Worm (Caenorhabditis elegans) whole organism, L1 larva: ENCODE results near the gene dct-17.

Experiments used
- C04F5.9 ChIP-seq: sonication (generic microtip); optimal IDR thresholded peaks from 2 replicates; lab custom pipeline; 2016; ENCODE audit warnings: missing genetic modification characterization, missing compliant biosample characterization
- C16A3.4 ChIP-seq: fragments of 150-350 bp; optimal IDR thresholded peaks from 2 replicates; lab custom pipeline; 2014; ENCODE audit warnings: missing biosample characterization, missing genetic modification characterization
- C34B4.2 ChIP-seq: sonication (generic microtip); optimal IDR thresholded peaks from 2 replicates; lab custom pipeline; 2017; ENCODE audit warnings: mild to moderate bottlenecking, missing genetic modification characterization, missing compliant biosample characterization
- aha-1 ChIP-seq: fragments of 150-350 bp; optimal IDR thresholded peaks from 2 replicates; lab custom pipeline; 2014; ENCODE audit warnings: missing biosample characterization, missing genetic modification characterization
- alr-1 ChIP-seq: fragments of 200-800 bp; sonication (Bioruptor generic); optimal IDR thresholded peaks from 2 replicates; lab custom pipeline; 2018; ENCODE audit warnings: borderline replicate concordance, mild to moderate bottlenecking, missing genetic modification characterization, missing compliant biosample characterization
- ceh-63 ChIP-seq: fragments of 200-800 bp; sonication (Bioruptor generic); optimal IDR thresholded peaks from 2 replicates; lab custom pipeline; 2018; ENCODE audit warnings: mild to moderate bottlenecking, missing genetic modification characterization, missing compliant biosample characterization
- ceh-82 ChIP-seq, 3 experiments: fragments of 150-350 bp in 1 of 3; sonication (generic microtip) in 2 of 3; optimal IDR thresholded peaks; 2 replicates each; lab custom pipeline; 2014 to 2017; ENCODE audit warnings: missing biosample characterization in 3 of 3, missing genetic modification characterization in 3 of 3
- ceh-88 ChIP-seq: fragments of 200-800 bp; sonication (Bioruptor generic); IDR thresholded peaks from 2 replicates; pipeline ENCODE4 v1.3.6; 2022; ENCODE audit warnings: missing genetic modification characterization, missing compliant biosample characterization
- ceh-90 ChIP-seq: sonication (generic microtip); optimal IDR thresholded peaks from 2 replicates; lab custom pipeline; 2016; ENCODE audit warnings: missing genetic modification characterization, missing compliant biosample characterization
- ces-1 ChIP-seq: fragments of 150-350 bp; optimal IDR thresholded peaks from 2 replicates; lab custom pipeline; 2014; ENCODE audit warnings: missing biosample characterization, missing genetic modification reagents, missing genetic modification characterization
- efl-1 ChIP-seq, 4 experiments: fragments of 150-350 bp; optimal IDR thresholded peaks in 3 of 4; peaks in 1 of 4; 1 replicate in 1 of 4; 2 replicates in 3 of 4; lab custom pipeline; 2014; ENCODE audit warnings: missing biosample characterization in 2 of 4, missing genetic modification characterization in 2 of 4, missing genetic modification reagents in 2 of 4
- efl-3 ChIP-seq: fragments of 200-800 bp; sonication (Bioruptor generic); optimal IDR thresholded peaks from 2 replicates; lab custom pipeline; 2018; ENCODE audit warnings: mild to moderate bottlenecking, missing genetic modification characterization, missing compliant biosample characterization
- egl-27 ChIP-seq, 2 experiments: fragments of 150-350 bp in 1 of 2; sonication (generic microtip); optimal IDR thresholded peaks; 3 replicates each; lab custom pipeline; 2017 to 2018; ENCODE audit warnings: missing biosample characterization in 2 of 2, missing genetic modification characterization in 2 of 2, missing genetic modification reagents in 2 of 2
- elt-2 ChIP-seq: sonication (generic microtip); optimal IDR thresholded peaks from 2 replicates; lab custom pipeline; 2016; ENCODE audit warnings: missing genetic modification characterization, mild to moderate bottlenecking, inconsistent platforms, missing compliant biosample characterization, missing genetic modification reagents
- elt-3 ChIP-seq, 6 experiments: fragments of 150-350 bp in 1 of 6; sonication (generic microtip); optimal IDR thresholded peaks; 2 replicates each; lab custom pipeline; 2017 to 2018; ENCODE audit warnings: missing biosample characterization in 6 of 6, missing genetic modification characterization in 6 of 6, inconsistent platforms in 1 of 6
- fkh-10 ChIP-seq: sonication (generic microtip); optimal IDR thresholded peaks from 2 replicates; lab custom pipeline; 2017; ENCODE audit warnings: missing biosample characterization, missing genetic modification reagents, missing genetic modification characterization
- fkh-4 ChIP-seq: sonication (generic microtip); optimal IDR thresholded peaks from 2 replicates; lab custom pipeline; 2016; ENCODE audit warnings: missing compliant biosample characterization, missing genetic modification characterization, borderline replicate concordance
- fos-1 ChIP-seq: fragments of 150-350 bp; optimal IDR thresholded peaks from 2 replicates; lab custom pipeline; 2014; ENCODE audit warnings: missing biosample characterization, missing genetic modification characterization
- grh-1 ChIP-seq: fragments of 200-800 bp; sonication (Bioruptor generic); IDR thresholded peaks from 2 replicates; pipeline ENCODE4 v1.3.6; 2022; ENCODE audit warnings: missing genetic modification reagents, missing genetic modification characterization, missing compliant biosample characterization
- hlh-17 ChIP-seq: fragments of 200-800 bp; sonication (Bioruptor generic); optimal IDR thresholded peaks from 2 replicates; lab custom pipeline; 2018; ENCODE audit warnings: missing genetic modification characterization, mild to moderate bottlenecking, missing compliant biosample characterization, moderate library complexity, borderline replicate concordance
- hlh-4 ChIP-seq: sonication (generic microtip); optimal IDR thresholded peaks from 2 replicates; lab custom pipeline; 2016; ENCODE audit warnings: mild to moderate bottlenecking, missing genetic modification characterization, missing compliant biosample characterization
- lin-14 ChIP-seq: fragments of 200-800 bp; sonication (Bioruptor generic); optimal IDR thresholded peaks from 2 replicates; lab custom pipeline; 2018; ENCODE audit warnings: mild to moderate bottlenecking, missing genetic modification characterization, moderate library complexity, missing compliant biosample characterization
- lin-15B ChIP-seq: fragments of 150-350 bp; sonication (generic microtip); optimal IDR thresholded peaks from 3 replicates; lab custom pipeline; 2014; ENCODE audit warnings: missing biosample characterization, missing genetic modification characterization
- lsy-2 ChIP-seq, 2 experiments: fragments of 150-350 bp; optimal IDR thresholded peaks; 2 replicates each; lab custom pipeline; 2014; ENCODE audit warnings: missing biosample characterization in 2 of 2, missing genetic modification characterization in 2 of 2
- mab-9 ChIP-seq: fragments of 200-800 bp; sonication (Bioruptor generic); IDR thresholded peaks from 2 replicates; pipeline ENCODE4 v1.3.6; 2022; ENCODE audit warnings: missing genetic modification reagents, missing genetic modification characterization, missing compliant biosample characterization
- nhr-19 ChIP-seq: fragments of 200-800 bp; sonication (Bioruptor generic); conservative IDR thresholded peaks from 2 replicates; pipeline ENCODE4 v1.3.6; 2022; ENCODE audit warnings: missing genetic modification characterization, missing compliant biosample characterization
- nhr-20 ChIP-seq: sonication (generic microtip); optimal IDR thresholded peaks from 2 replicates; lab custom pipeline; 2016; ENCODE audit warnings: mild to moderate bottlenecking, missing genetic modification characterization, missing compliant biosample characterization
- nhr-237 ChIP-seq: fragments of 150-350 bp; optimal IDR thresholded peaks from 2 replicates; lab custom pipeline; 2014; ENCODE audit warnings: missing biosample characterization, missing genetic modification characterization
- nhr-28 ChIP-seq: fragments of 150-350 bp; optimal IDR thresholded peaks from 2 replicates; lab custom pipeline; 2014; ENCODE audit warnings: missing biosample characterization, missing genetic modification characterization
- nhr-71 ChIP-seq: sonication (generic microtip); optimal IDR thresholded peaks from 2 replicates; lab custom pipeline; 2016; ENCODE audit warnings: mild to moderate bottlenecking, missing genetic modification characterization, moderate library complexity, missing compliant biosample characterization
- nhr-76 ChIP-seq: sonication (generic microtip); optimal IDR thresholded peaks from 2 replicates; lab custom pipeline; 2017; ENCODE audit warnings: missing biosample characterization, missing genetic modification characterization
- nhr-77 ChIP-seq: fragments of 150-350 bp; optimal IDR thresholded peaks from 2 replicates; lab custom pipeline; 2014; ENCODE audit warnings: missing biosample characterization, missing genetic modification characterization
- nhr-85 ChIP-seq: sonication (generic microtip); peaks from one replicate; lab custom pipeline; 2016; ENCODE audit warnings: missing genetic modification characterization, inconsistent platforms, missing compliant biosample characterization
- nhr-90 ChIP-seq: sonication (generic microtip); optimal IDR thresholded peaks from 2 replicates; lab custom pipeline; 2016; ENCODE audit warnings: mild to moderate bottlenecking, missing genetic modification characterization, missing compliant biosample characterization; ENCODE audit not compliant: poor library complexity
- pag-3 ChIP-seq: sonication (generic microtip); optimal IDR thresholded peaks from 2 replicates; lab custom pipeline; 2017; ENCODE audit warnings: missing genetic modification characterization, mild to moderate bottlenecking, missing compliant biosample characterization, antibody characterized with exemption, borderline replicate concordance; ENCODE audit not compliant: insufficient read depth
- snpc-4 ChIP-seq: fragments of 150-350 bp; optimal IDR thresholded peaks from 2 replicates; lab custom pipeline; 2014; ENCODE audit warnings: missing biosample characterization, missing genetic modification characterization
- sox-4 ChIP-seq: sonication (generic microtip); optimal IDR thresholded peaks from 2 replicates; lab custom pipeline; 2016; ENCODE audit warnings: missing genetic modification characterization, missing compliant biosample characterization
- sup-37 ChIP-seq: fragments of 200-800 bp; sonication (Bioruptor generic); optimal IDR thresholded peaks from 2 replicates; lab custom pipeline; 2018; ENCODE audit warnings: mild to moderate bottlenecking, missing genetic modification characterization, missing compliant biosample characterization
- swsn-7 ChIP-seq: sonication (generic microtip); optimal IDR thresholded peaks from 2 replicates; lab custom pipeline; 2016; ENCODE audit warnings: missing genetic modification characterization, missing compliant biosample characterization
- unc-98 ChIP-seq: fragments of 200-800 bp; sonication (Bioruptor generic); IDR thresholded peaks from 2 replicates; pipeline ENCODE4 v1.3.6; 2022; ENCODE audit warnings: missing genetic modification characterization, missing compliant biosample characterization
- vab-15 ChIP-seq: sonication (generic microtip); optimal IDR thresholded peaks from 2 replicates; lab custom pipeline; 2017; ENCODE audit warnings: missing genotype, mild to moderate bottlenecking, missing genetic modification characterization, missing compliant biosample characterization
- zag-1 ChIP-seq: fragments of 150-350 bp; optimal IDR thresholded peaks from 2 replicates; lab custom pipeline; 2014; ENCODE audit warnings: missing biosample characterization, missing genetic modification characterization
- ztf-11 ChIP-seq, 2 experiments: sonication (generic microtip); optimal IDR thresholded peaks; 2 replicates each; lab custom pipeline; 2016 to 2017; ENCODE audit warnings: missing genetic modification characterization in 2 of 2, missing biosample characterization in 1 of 2, missing compliant biosample characterization in 1 of 2

The dct-17 gene

DNA sequence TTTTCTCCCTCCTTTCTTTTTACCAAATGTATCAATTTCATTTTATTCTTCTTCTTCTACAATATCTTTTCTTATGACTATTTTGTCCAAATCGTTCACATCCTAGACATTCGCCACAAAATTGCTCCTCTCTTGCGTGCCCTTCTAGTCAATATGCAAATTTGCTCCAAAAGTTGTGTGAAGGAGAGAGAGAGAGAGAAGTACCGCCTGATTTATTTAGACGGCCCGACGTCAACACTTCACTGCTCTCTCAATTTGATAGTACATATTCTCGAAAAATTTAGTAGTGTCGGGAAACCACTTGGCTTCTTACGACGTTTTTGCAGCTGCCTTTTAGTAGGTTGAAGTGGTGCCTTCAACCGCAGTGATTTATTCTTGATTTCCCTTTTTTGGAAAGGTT is 44.1 kb downstream of the dct-17 start:
- TF ChIP-seq fkh-4 (tag; lab: Kevin White, UChicago) (no peak), lin-14 (GFP tag; lab: Kevin White, UChicago) (peak; percentile 51)

DNA sequence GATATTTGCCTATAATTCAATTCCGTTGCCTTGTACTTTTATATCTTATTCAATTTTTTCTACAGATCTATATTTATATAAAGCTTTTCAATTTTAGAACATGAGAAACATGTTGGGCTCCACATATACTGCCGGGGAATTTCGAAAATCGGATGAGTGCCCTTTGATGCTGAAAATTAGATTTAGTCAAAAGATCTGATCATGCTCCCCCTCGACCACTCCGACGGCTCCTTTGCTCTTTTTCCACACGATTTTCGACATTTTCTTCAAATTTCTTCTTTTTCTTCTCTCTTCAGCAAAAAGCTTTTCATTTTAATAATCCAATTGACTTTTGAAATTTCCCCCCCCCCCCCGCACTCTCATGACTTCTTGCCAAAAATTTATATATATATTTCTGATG is 49.1 kb downstream of the dct-17 start:
- TF ChIP-seq ztf-11 (tag; optimal IDR thresholded peaks at IDR 0.05; lab: Kevin White, UChicago) (no peak), nhr-71 (tag; lab: Kevin White, UChicago) (peak; percentile 2), ceh-88 (GFP tag; lab: Robert Waterston, UW) (no peak), lin-14 (GFP tag; lab: Kevin White, UChicago) (peak; percentile 47), aha-1 (tag; lab: Kevin White, UChicago) (no peak), mab-9 (GFP tag; lab: Robert Waterston, UW) (peak; percentile 12; the same call in 1 of the 2 replicates), efl-1 (optimal IDR thresholded peaks at IDR 0.05; lab: Kevin White, UChicago) (no peak), efl-1 (GFP tag; optimal IDR thresholded peaks at IDR 0.05 in 1 of 2; lab: Kevin White, UChicago) (peak in 1 of 2 experiments; percentile 78), fkh-10 (GFP tag; lab: Kevin White, UChicago) (peak; percentile 82), elt-2 (tag; lab: Kevin White, UChicago) (no peak)

DNA sequence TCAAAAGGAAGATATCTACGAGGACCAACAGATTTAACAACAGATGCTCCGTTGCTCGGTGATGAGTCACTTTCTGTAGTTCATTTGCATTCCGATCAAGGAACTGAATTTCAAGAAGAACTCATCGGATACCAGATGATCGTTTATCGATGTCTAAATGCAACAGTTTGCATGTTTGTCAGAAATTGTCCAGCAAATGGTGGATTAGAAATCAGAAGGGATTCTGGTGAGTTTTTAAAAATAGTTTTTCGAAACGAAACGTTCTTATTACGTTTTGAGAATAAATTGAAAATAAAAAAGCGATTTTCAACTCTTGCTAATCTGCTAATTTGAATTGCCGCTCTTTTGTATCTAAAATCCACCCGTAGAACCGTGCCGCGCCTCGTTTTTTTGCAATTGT is 50.7 kb downstream of the dct-17 start:
- TF ChIP-seq C16A3.4 (tag; lab: Kevin White, UChicago) (no peak), fos-1 (no peak), C34B4.2 (tag; lab: Kevin White, UChicago) (no peak), elt-2 (tag; lab: Kevin White, UChicago) (no peak), sox-4 (tag; lab: Kevin White, UChicago) (no peak), nhr-20 (no peak)

ce11 chrV:13678542-13678941 is 52.0 kb downstream of the dct-17 start, which contains the start of the genes tag-65 and ccz-1:
tag-65 (minus strand) TSS chrV:13678587.
ccz-1 (plus strand) TSS chrV:13678875.
- peak; percentile 41 for TF ChIP-seq nhr-237 (tag; lab: Kevin White, UChicago)
- TF ChIP-seq ceh-90 (tag; lab: Kevin White, UChicago): no peak
- no peak for TF ChIP-seq pag-3
- TF ChIP-seq elt-2 (tag; lab: Kevin White, UChicago): peak; percentile 62
- TF ChIP-seq elt-3 (tag; optimal IDR thresholded peaks at IDR 0.05; lab: Kevin White, UChicago): peak in 2 of 6 experiments; percentile 80 to 81
- TF ChIP-seq hlh-17: no peak
- TF ChIP-seq fos-1: peak; percentile 85
- TF ChIP-seq alr-1: no peak
- TF ChIP-seq grh-1 (GFP tag; lab: Robert Waterston, UW): peak; percentile 88
- peak; percentile 93 for TF ChIP-seq lin-14 (GFP tag; lab: Kevin White, UChicago)
- no peak for TF ChIP-seq unc-98
- TF ChIP-seq vab-15 (tag; lab: Kevin White, UChicago): no peak
- peak; percentile 32 for TF ChIP-seq C04F5.9 (tag; lab: Kevin White, UChicago)
- TF ChIP-seq fkh-10 (GFP tag; lab: Kevin White, UChicago): peak; percentile 21
- TF ChIP-seq hlh-4 (tag; lab: Kevin White, UChicago): no peak
- TF ChIP-seq nhr-76 (tag; lab: Kevin White, UChicago): no peak
- TF ChIP-seq egl-27 (tag; optimal IDR thresholded peaks at IDR 0.05; lab: Kevin White, UChicago): no peak
- peak; percentile 93 for TF ChIP-seq nhr-20
- TF ChIP-seq lsy-2 (tag; optimal IDR thresholded peaks at IDR 0.05; lab: Kevin White, UChicago): peak; percentile 93 to 94
- TF ChIP-seq zag-1: peak; percentile 65
- no peak for TF ChIP-seq ces-1 (GFP tag; lab: Kevin White, UChicago)
- TF ChIP-seq sup-37 (GFP tag; lab: Kevin White, UChicago): peak; percentile 66
- TF ChIP-seq nhr-77 (tag; lab: Kevin White, UChicago): peak; percentile 67
- TF ChIP-seq efl-3 (GFP tag; lab: Kevin White, UChicago): peak; percentile 26
- TF ChIP-seq ceh-63 (GFP tag; lab: Kevin White, UChicago): peak; percentile 4
- peak; percentile 96 for TF ChIP-seq nhr-85
- TF ChIP-seq nhr-19 (GFP tag; lab: Robert Waterston, UW): peak; percentile 95
- TF ChIP-seq ceh-88 (GFP tag; lab: Robert Waterston, UW): peak; percentile 65; the same call in 1 of the 2 replicates
- peak; percentile 94 for TF ChIP-seq swsn-7 (tag; lab: Kevin White, UChicago)
- peak; percentile 96 for TF ChIP-seq nhr-71 (tag; lab: Kevin White, UChicago)
- TF ChIP-seq sox-4 (tag; lab: Kevin White, UChicago): peak; percentile 48
- peak; percentile 94 for TF ChIP-seq nhr-90
- TF ChIP-seq ceh-82 (tag; optimal IDR thresholded peaks at IDR 0.05; lab: Kevin White, UChicago): peak; percentile 87 to 92 (median 88)
- TF ChIP-seq efl-1 (optimal IDR thresholded peaks at IDR 0.05; lab: Kevin White, UChicago): peak; percentile 85 to 87
- TF ChIP-seq efl-1 (GFP tag; optimal IDR thresholded peaks at IDR 0.05 in 1 of 2; lab: Kevin White, UChicago): peak; percentile 84 to 98
- peak; percentile 89 for TF ChIP-seq snpc-4 (tag; lab: Kevin White, UChicago)
- no peak for TF ChIP-seq nhr-28 (tag; lab: Kevin White, UChicago)
- peak; percentile 74 for TF ChIP-seq lin-15B (tag; lab: Kevin White, UChicago)
